Worm (Caenorhabditis elegans) whole organism, late embryonic: ENCODE results near the gene Y54B9A.1.
A peak's percentile ranks its signal among the peaks of the same experiment; 100 is the strongest.

Source experiments
- C38D4.7 ChIP-seq: fragments of 200-800 bp; sonication (Bioruptor generic); optimal IDR thresholded peaks from 2 replicates; lab custom pipeline; 2018; ENCODE audit warnings: mild to moderate bottlenecking, missing genetic modification characterization, moderate library complexity, missing compliant biosample characterization
- K09A11.1 ChIP-seq: sonication (generic microtip); optimal IDR thresholded peaks from 2 replicates; lab custom pipeline; 2017; ENCODE audit warnings: antibody characterized with exemption, mild to moderate bottlenecking, missing genetic modification characterization, missing compliant biosample characterization; ENCODE audit not compliant: insufficient read depth
- T23F11.4 ChIP-seq: fragments of 200-800 bp; sonication (Bioruptor generic); optimal IDR thresholded peaks from 2 replicates; lab custom pipeline; 2018; ENCODE audit warnings: mild to moderate bottlenecking, missing genetic modification characterization, missing compliant biosample characterization
- ama-1 ChIP-seq: fragments of 150-350 bp; optimal IDR thresholded peaks from 2 replicates; lab custom pipeline; 2014
- ceh-14 ChIP-seq: sonication (generic microtip); optimal IDR thresholded peaks from 2 replicates; lab custom pipeline; 2016; ENCODE audit warnings: missing genotype, missing genetic modification characterization, missing compliant biosample characterization
- ceh-19 ChIP-seq: fragments of 200-800 bp; sonication (Bioruptor generic); optimal IDR thresholded peaks from 2 replicates; lab custom pipeline; 2018; ENCODE audit warnings: mild to moderate bottlenecking, missing genetic modification characterization, missing compliant biosample characterization
- ceh-2 ChIP-seq: sonication (generic microtip); optimal IDR thresholded peaks from 2 replicates; lab custom pipeline; 2016; ENCODE audit warnings: missing genotype, missing genetic modification characterization, missing compliant biosample characterization
- ceh-24 ChIP-seq: sonication (generic microtip); optimal IDR thresholded peaks from 2 replicates; lab custom pipeline; 2016; ENCODE audit warnings: mild to moderate bottlenecking, missing genetic modification characterization, missing compliant biosample characterization
- ceh-31 ChIP-seq: sonication (generic microtip); optimal IDR thresholded peaks from 2 replicates; lab custom pipeline; 2016; ENCODE audit warnings: missing genetic modification characterization, missing compliant biosample characterization
- ceh-34 ChIP-seq: sonication (generic microtip); optimal IDR thresholded peaks from 2 replicates; lab custom pipeline; 2016; ENCODE audit warnings: mild to moderate bottlenecking, missing genetic modification characterization, missing compliant biosample characterization
- ceh-48 ChIP-seq: sonication (generic microtip); optimal IDR thresholded peaks from 2 replicates; lab custom pipeline; 2016; ENCODE audit warnings: missing genetic modification characterization, inconsistent platforms, missing compliant biosample characterization
- che-1 ChIP-seq: sonication (generic microtip); optimal IDR thresholded peaks from 2 replicates; lab custom pipeline; 2016; ENCODE audit warnings: mild to moderate bottlenecking, missing genetic modification characterization, missing compliant biosample characterization
- dmd-4 ChIP-seq: sonication (generic microtip); optimal IDR thresholded peaks from 2 replicates; lab custom pipeline; 2016; ENCODE audit warnings: borderline replicate concordance, missing genetic modification characterization, missing compliant biosample characterization
- dve-1 ChIP-seq: sonication (generic microtip); optimal IDR thresholded peaks from 2 replicates; lab custom pipeline; 2017; ENCODE audit warnings: antibody characterized with exemption, mild to moderate bottlenecking, missing genetic modification characterization, missing compliant biosample characterization
- elt-2 ChIP-seq: sonication (generic microtip); optimal IDR thresholded peaks from 2 replicates; lab custom pipeline; 2016; ENCODE audit warnings: missing genetic modification reagents, missing genetic modification characterization, missing compliant biosample characterization
- elt-4 ChIP-seq: sonication (generic microtip); optimal IDR thresholded peaks from 2 replicates; lab custom pipeline; 2016; ENCODE audit warnings: missing genetic modification characterization, missing compliant biosample characterization
- ets-4 ChIP-seq: sonication (generic microtip); optimal IDR thresholded peaks from 2 replicates; lab custom pipeline; 2016; ENCODE audit warnings: missing genetic modification characterization, missing compliant biosample characterization
- fkh-6 ChIP-seq: sonication (generic microtip); optimal IDR thresholded peaks from 2 replicates; lab custom pipeline; 2016; ENCODE audit warnings: missing genetic modification characterization, missing compliant biosample characterization
- gmeb-2 ChIP-seq: sonication (generic microtip); optimal IDR thresholded peaks from 2 replicates; lab custom pipeline; 2016; ENCODE audit warnings: missing genetic modification characterization, inconsistent platforms, missing compliant biosample characterization
- hlh-15 ChIP-seq: sonication (generic microtip); optimal IDR thresholded peaks from 2 replicates; lab custom pipeline; 2016; ENCODE audit warnings: missing genetic modification characterization, missing compliant biosample characterization
- hlh-30 ChIP-seq: sonication (generic microtip); optimal IDR thresholded peaks from 2 replicates; lab custom pipeline; 2017; ENCODE audit warnings: antibody characterized with exemption, missing genetic modification characterization, missing compliant biosample characterization; ENCODE audit not compliant: insufficient read depth
- hlh-6 ChIP-seq: sonication (generic microtip); optimal IDR thresholded peaks from 2 replicates; lab custom pipeline; 2016; ENCODE audit warnings: missing genotype, missing genetic modification characterization, missing compliant biosample characterization
- lim-6 ChIP-seq: sonication (generic microtip); optimal IDR thresholded peaks from 2 replicates; lab custom pipeline; 2016; ENCODE audit warnings: missing genetic modification characterization, missing compliant biosample characterization
- mec-3 ChIP-seq: sonication (generic microtip); optimal IDR thresholded peaks from 2 replicates; lab custom pipeline; 2016; ENCODE audit warnings: borderline replicate concordance, missing genetic modification characterization, missing compliant biosample characterization
- nfya-1 ChIP-seq: sonication (generic microtip); optimal IDR thresholded peaks from 2 replicates; lab custom pipeline; 2017; ENCODE audit warnings: missing genetic modification characterization, mild to moderate bottlenecking, missing compliant biosample characterization, antibody characterized with exemption, moderate library complexity
- nhr-11 ChIP-seq: fragments of 150-350 bp; optimal IDR thresholded peaks from 2 replicates; lab custom pipeline; 2014; ENCODE audit warnings: missing biosample characterization, missing genetic modification characterization
- npax-4 ChIP-seq: sonication (generic microtip); optimal IDR thresholded peaks from 2 replicates; lab custom pipeline; 2016; ENCODE audit warnings: missing genetic modification characterization, missing compliant biosample characterization
- odd-2 ChIP-seq: sonication (generic microtip); optimal IDR thresholded peaks from 2 replicates; lab custom pipeline; 2017; ENCODE audit warnings: antibody characterized with exemption, mild to moderate bottlenecking, missing genetic modification characterization, missing compliant biosample characterization
- pha-4 ChIP-seq: fragments of 150-350 bp; optimal IDR thresholded peaks from 2 replicates; lab custom pipeline; 2018; ENCODE audit warnings: missing biosample characterization, missing genetic modification reagents, missing genetic modification characterization
- pqm-1 ChIP-seq: sonication (generic microtip); optimal IDR thresholded peaks from 2 replicates; lab custom pipeline; 2016; ENCODE audit warnings: missing genetic modification characterization, missing compliant biosample characterization
- pros-1 ChIP-seq: fragments of 150-350 bp; optimal IDR thresholded peaks from 2 replicates; lab custom pipeline; 2014; ENCODE audit warnings: missing biosample characterization, missing genetic modification reagents, missing genetic modification characterization
- ref-2 ChIP-seq: sonication (generic microtip); optimal IDR thresholded peaks from 2 replicates; lab custom pipeline; 2016; ENCODE audit warnings: missing genetic modification characterization, missing compliant biosample characterization
- sox-2 ChIP-seq: fragments of 200-800 bp; sonication (Bioruptor generic); IDR thresholded peaks from 2 replicates; pipeline ENCODE4 v1.3.6; 2022; ENCODE audit warnings: missing genetic modification reagents, missing genetic modification characterization, missing compliant biosample characterization
- sox-4 ChIP-seq: sonication (generic microtip); optimal IDR thresholded peaks from 2 replicates; lab custom pipeline; 2017; ENCODE audit warnings: mild to moderate bottlenecking, missing genetic modification characterization, inconsistent platforms, missing compliant biosample characterization
- tbx-2 ChIP-seq: sonication (generic microtip); optimal IDR thresholded peaks from 2 replicates; lab custom pipeline; 2016; ENCODE audit warnings: missing genetic modification characterization, missing compliant biosample characterization
- tbx-7 ChIP-seq: sonication (generic microtip); optimal IDR thresholded peaks from 2 replicates; lab custom pipeline; 2016; ENCODE audit warnings: missing genotype, missing genetic modification characterization, missing compliant biosample characterization
- ttx-3 ChIP-seq: sonication (generic microtip); optimal IDR thresholded peaks from 2 replicates; lab custom pipeline; 2016; ENCODE audit warnings: missing genetic modification reagents, missing genetic modification characterization, missing compliant biosample characterization
- unc-3 ChIP-seq, 2 experiments: fragments of 200-800 bp in 1 of 2; sonication (Bioruptor generic) in 1 of 2; sonication (generic microtip) in 1 of 2; conservative IDR thresholded peaks in 1 of 2; optimal IDR thresholded peaks in 1 of 2; 2 replicates each; pipeline versions ENCODE4 v1.3.6 to Lab custom; 2016 to 2022; ENCODE audit warnings: missing compliant biosample characterization in 2 of 2, missing genetic modification characterization in 2 of 2, missing genetic modification reagents in 1 of 2
- unc-42 ChIP-seq: sonication (generic microtip); optimal IDR thresholded peaks from 2 replicates; lab custom pipeline; 2016; ENCODE audit warnings: missing genotype, missing genetic modification characterization, missing compliant biosample characterization
- unc-86 ChIP-seq: sonication (generic microtip); optimal IDR thresholded peaks from 2 replicates; lab custom pipeline; 2016; ENCODE audit warnings: missing genetic modification characterization, missing compliant biosample characterization
- zip-5 ChIP-seq: sonication (generic microtip); optimal IDR thresholded peaks from 2 replicates; lab custom pipeline; 2016; ENCODE audit warnings: missing genetic modification characterization, missing compliant biosample characterization

Y54B9A.1 gene

DNA sequence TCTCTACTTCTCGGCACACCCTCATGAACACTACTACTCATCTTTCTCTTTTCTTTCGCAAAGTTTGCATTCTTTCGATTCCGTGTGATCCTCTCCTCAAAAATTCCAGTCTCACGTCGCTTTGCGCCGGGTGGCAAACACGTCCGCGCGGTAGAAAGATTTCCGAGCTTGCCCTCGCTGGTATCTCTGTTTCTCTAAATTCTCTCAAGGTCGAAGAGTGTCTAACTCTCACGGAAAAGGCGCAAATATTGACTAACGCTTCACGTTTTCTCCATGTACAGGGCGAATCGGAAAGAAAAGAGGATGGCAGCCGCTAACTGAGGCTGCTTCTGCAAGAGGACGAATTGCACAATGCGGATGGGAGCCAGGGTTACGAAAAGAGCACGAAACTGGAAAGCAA, 16.6 kb downstream of the Y54B9A.1 start:
- no peak for TF ChIP-seq elt-2
- TF ChIP-seq ref-2 (tag; lab: Kevin White, UChicago): peak; percentile 56
- no peak for TF ChIP-seq dmd-4
- no peak for TF ChIP-seq hlh-30 (tag; lab: Kevin White, UChicago)
- TF ChIP-seq tbx-7 (tag; lab: Kevin White, UChicago): no peak
- peak; percentile 44 for TF ChIP-seq hlh-6 (tag; lab: Kevin White, UChicago)
- peak; percentile 59 for TF ChIP-seq tbx-2
- no peak for TF ChIP-seq C38D4.7 (GFP tag; lab: Kevin White, UChicago)
- TF ChIP-seq ets-4 (tag; lab: Kevin White, UChicago): peak; percentile 54
- no peak for TF ChIP-seq pqm-1
- TF ChIP-seq nfya-1 (tag; lab: Kevin White, UChicago): no peak
- TF ChIP-seq che-1 (tag; lab: Kevin White, UChicago): no peak
- no peak for TF ChIP-seq unc-3 (GFP tag; conservative IDR thresholded peaks at IDR 0.05; lab: Robert Waterston, UW)
- TF ChIP-seq unc-3 (tag; optimal IDR thresholded peaks at IDR 0.05; lab: Kevin White, UChicago): no peak
- peak; percentile 26 for TF ChIP-seq ceh-31 (tag; lab: Kevin White, UChicago)
- no peak for TF ChIP-seq ama-1 (lab: Kevin White, UChicago)
- peak; percentile 69 for TF ChIP-seq ceh-19
- TF ChIP-seq ceh-34 (tag; lab: Kevin White, UChicago): peak; percentile 13
- TF ChIP-seq ceh-48 (tag; lab: Kevin White, UChicago): no peak
- TF ChIP-seq, all 69 proteins: peak for 7

DNA sequence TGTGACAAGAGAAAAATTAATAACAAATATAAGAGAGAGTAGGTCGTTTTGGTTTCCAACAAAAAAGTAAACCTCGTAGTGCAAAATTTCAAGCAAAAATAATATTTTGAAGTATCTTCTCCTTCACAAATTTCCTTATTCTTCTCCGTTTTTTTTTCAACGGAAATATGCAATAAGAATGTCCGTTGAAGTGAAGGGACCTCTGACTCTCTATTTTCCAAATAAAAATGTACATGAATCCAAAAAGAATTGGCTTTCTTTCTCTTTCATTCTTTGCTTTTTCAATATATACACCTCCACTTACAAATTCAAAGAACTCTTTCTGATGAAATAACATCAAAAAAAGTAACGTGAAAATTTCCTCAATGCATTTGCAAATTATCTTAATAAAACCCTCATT, 22.7 kb downstream of the Y54B9A.1 start, which contains the start of gene F36D4.1:
Gene F36D4.1 (plus strand): TSS at position 301 of the 400 bp plus-strand sequence.
- TF ChIP-seq mec-3 (tag; lab: Kevin White, UChicago) (no peak), unc-42 (tag; lab: Kevin White, UChicago) (no peak), nhr-11 (tag; lab: Kevin White, UChicago) (no peak), pros-1 (no peak), dmd-4 (no peak), sox-4 (tag; lab: Kevin White, UChicago) (no peak), lim-6 (tag; lab: Kevin White, UChicago) (no peak), T23F11.4 (GFP tag; lab: Kevin White, UChicago) (no peak), gmeb-2 (no peak), tbx-7 (tag; lab: Kevin White, UChicago) (no peak), tbx-2 (no peak), hlh-15 (tag; lab: Kevin White, UChicago) (no peak), sox-2 (GFP tag; lab: Robert Waterston, UW) (no peak), odd-2 (no peak)
- TF ChIP-seq, all 69 proteins: peak for 0

DNA sequence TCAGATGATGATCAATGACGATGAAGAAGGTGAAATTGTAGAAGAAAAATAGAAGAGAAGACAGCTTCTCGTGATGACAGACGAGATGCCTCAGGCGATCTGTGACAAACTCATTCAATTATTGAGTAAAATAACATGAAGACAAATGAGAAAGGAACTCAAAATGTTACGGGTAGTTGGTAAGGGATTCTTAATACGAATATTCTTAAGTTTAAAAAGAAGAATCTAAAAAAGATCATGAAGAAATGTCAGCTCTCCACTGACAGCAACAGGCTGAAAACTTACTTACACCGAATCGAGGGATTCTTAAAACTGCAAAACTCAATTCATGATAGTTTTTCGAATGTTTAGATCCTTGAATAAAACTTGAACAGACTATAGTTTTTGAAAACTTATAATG, 24.8 kb downstream of the Y54B9A.1 start, which contains the start of gene F36D4.4:
Gene F36D4.4 (minus strand): TSS at position 101 of the 400 bp plus-strand sequence.
- TF ChIP-seq ttx-3 (tag; lab: Kevin White, UChicago) (no peak), ceh-48 (tag; lab: Kevin White, UChicago) (no peak), zip-5 (tag; lab: Kevin White, UChicago) (no peak), unc-42 (tag; lab: Kevin White, UChicago) (no peak)

DNA sequence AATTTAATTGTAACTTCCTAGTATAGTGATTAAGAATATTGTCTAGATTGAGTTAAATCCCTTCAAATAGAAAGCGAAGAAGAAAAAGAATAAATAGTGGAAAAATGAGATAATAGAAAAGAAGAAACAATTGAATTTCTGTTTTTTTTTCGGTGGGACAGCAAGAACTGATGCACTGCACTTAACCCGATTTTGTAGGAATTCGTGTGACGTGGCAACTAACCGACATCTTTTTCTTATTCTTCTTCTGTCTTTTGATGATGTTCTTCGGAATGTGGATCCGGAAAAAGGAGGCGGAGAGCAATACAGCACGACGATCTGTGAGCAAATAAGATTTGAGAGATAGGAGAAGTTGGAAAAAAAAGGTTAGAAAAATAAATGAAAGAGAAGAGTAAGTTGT, 30.5 kb downstream of the Y54B9A.1 start:
- TF ChIP-seq ceh-19 (no peak), unc-42 (tag; lab: Kevin White, UChicago) (peak; percentile 50), fkh-6 (tag; lab: Kevin White, UChicago) (no peak)

DNA sequence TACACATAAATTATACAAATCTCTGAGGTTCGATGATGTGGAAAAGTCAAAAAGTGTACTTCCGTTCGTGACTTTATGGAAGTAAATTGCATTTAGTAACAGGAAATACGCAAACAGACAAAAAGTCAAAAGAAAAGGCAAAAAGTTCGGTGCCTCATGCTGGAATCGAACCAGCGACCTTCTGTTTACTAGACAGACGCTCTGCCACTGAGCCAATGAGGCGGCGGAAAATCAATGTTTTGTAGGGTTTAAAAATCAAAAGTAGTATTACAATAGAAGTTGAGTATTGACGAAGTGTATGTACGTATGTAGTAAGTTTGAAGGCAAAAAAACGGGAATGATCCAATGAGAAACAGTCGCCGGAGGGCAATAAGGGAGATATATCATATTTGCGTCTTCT, 32.5 kb downstream of the Y54B9A.1 start:
- no peak for TF ChIP-seq ceh-24 (tag; lab: Kevin White, UChicago)
- TF ChIP-seq dve-1: no peak
- TF ChIP-seq elt-2: no peak
- no peak for TF ChIP-seq ceh-2
- TF ChIP-seq K09A11.1 (tag; lab: Kevin White, UChicago): no peak
- TF ChIP-seq ceh-14 (tag; lab: Kevin White, UChicago): no peak
- no peak for TF ChIP-seq hlh-30 (tag; lab: Kevin White, UChicago)
- TF ChIP-seq odd-2: no peak
- no peak for TF ChIP-seq pha-4 (tag; lab: Kevin White, UChicago)
- TF ChIP-seq unc-86 (tag; lab: Kevin White, UChicago): no peak
- no peak for TF ChIP-seq npax-4 (tag; lab: Kevin White, UChicago)
- no peak for TF ChIP-seq ets-4 (tag; lab: Kevin White, UChicago)
- TF ChIP-seq elt-4 (tag; lab: Kevin White, UChicago): no peak
